Worm (Caenorhabditis elegans) whole organism, L2 larva: ENCODE data around the gene pqn-67.
A peak's percentile ranks its signal among the peaks of the same experiment; 100 is the strongest.
"Not testable (repeated sequence)": the region's sequence is repeated elsewhere in the genome, so short reads cannot be mapped to it uniquely, and the experiment has no call there.

Experiments
- C34F6.9 ChIP-seq: fragments of 150-350 bp; optimal IDR thresholded peaks from 2 replicates; lab custom pipeline; 2014; ENCODE audit warnings: missing biosample characterization, missing genetic modification characterization
- F13H6.1 ChIP-seq: sonication (generic microtip); optimal IDR thresholded peaks from 2 replicates; lab custom pipeline; 2016; ENCODE audit warnings: missing genetic modification characterization, missing compliant biosample characterization
- R02D3.7 ChIP-seq: fragments of 150-350 bp; optimal IDR thresholded peaks from 2 replicates; lab custom pipeline; 2014; ENCODE audit warnings: missing biosample characterization, missing genetic modification characterization
- Y55F3AM.14 ChIP-seq: fragments of 200-800 bp; sonication (Bioruptor generic); optimal IDR thresholded peaks from 2 replicates; lab custom pipeline; 2018; ENCODE audit warnings: mild to moderate bottlenecking, missing genetic modification characterization, missing compliant biosample characterization
- alr-1 ChIP-seq: fragments of 150-350 bp; optimal IDR thresholded peaks from 2 replicates; lab custom pipeline; 2014; ENCODE audit warnings: missing biosample characterization, missing genetic modification characterization
- ama-1 ChIP-seq: fragments of 150-350 bp; optimal IDR thresholded peaks from 2 replicates; lab custom pipeline; 2018; ENCODE audit warnings: inconsistent platforms
- blmp-1 ChIP-seq: sonication (generic microtip); optimal IDR thresholded peaks from 2 replicates; lab custom pipeline; 2017; ENCODE audit warnings: missing genetic modification characterization, mild to moderate bottlenecking, missing compliant biosample characterization, antibody characterized with exemption, moderate library complexity; ENCODE audit not compliant: insufficient read depth
- ceh-16 ChIP-seq: fragments of 150-350 bp; optimal IDR thresholded peaks from 2 replicates; lab custom pipeline; 2014; ENCODE audit warnings: missing biosample characterization, missing genetic modification characterization
- crh-2 ChIP-seq: sonication (generic microtip); optimal IDR thresholded peaks from 2 replicates; lab custom pipeline; 2017; ENCODE audit warnings: missing biosample characterization, missing genetic modification characterization
- dmd-4 ChIP-seq: sonication (generic microtip); optimal IDR thresholded peaks from 2 replicates; lab custom pipeline; 2017; ENCODE audit warnings: missing biosample characterization, missing genetic modification characterization
- egl-27 ChIP-seq: sonication (generic microtip); optimal IDR thresholded peaks from 3 replicates; lab custom pipeline; 2017; ENCODE audit warnings: missing biosample characterization, missing genetic modification reagents, missing genetic modification characterization
- elt-3 ChIP-seq: sonication (generic microtip); optimal IDR thresholded peaks from 2 replicates; lab custom pipeline; 2017; ENCODE audit warnings: missing biosample characterization, missing genetic modification characterization
- fos-1 ChIP-seq: fragments of 150-350 bp; optimal IDR thresholded peaks from 2 replicates; lab custom pipeline; 2014; ENCODE audit warnings: missing biosample characterization, missing genetic modification characterization
- gmeb-1 ChIP-seq: fragments of 150-350 bp; optimal IDR thresholded peaks from 2 replicates; lab custom pipeline; 2014; ENCODE audit warnings: missing biosample characterization, missing genetic modification characterization
- lin-11 ChIP-seq: fragments of 150-350 bp; sonication (generic microtip); optimal IDR thresholded peaks from 2 replicates; lab custom pipeline; 2014; ENCODE audit warnings: missing biosample characterization, missing genetic modification characterization, inconsistent platforms, mixed read lengths
- lin-13 ChIP-seq: fragments of 150-350 bp; optimal IDR thresholded peaks from 2 replicates; lab custom pipeline; 2014; ENCODE audit warnings: missing biosample characterization, missing genetic modification reagents, missing genetic modification characterization
- lin-39 ChIP-seq: fragments of 150-350 bp; optimal IDR thresholded peaks from 2 replicates; lab custom pipeline; 2014; ENCODE audit warnings: missing biosample characterization, missing genetic modification reagents, missing genetic modification characterization
- lsy-2 ChIP-seq, 2 experiments: fragments of 150-350 bp in 1 of 2; sonication (generic microtip) in 1 of 2; optimal IDR thresholded peaks; 2 replicates each; lab custom pipeline; 2014 to 2017; ENCODE audit warnings: missing biosample characterization in 2 of 2, missing genetic modification characterization in 2 of 2
- mab-5 ChIP-seq: fragments of 150-350 bp; optimal IDR thresholded peaks from 2 replicates; lab custom pipeline; 2014; ENCODE audit warnings: missing biosample characterization, missing genetic modification characterization
- mbf-1 ChIP-seq: sonication (generic microtip); optimal IDR thresholded peaks from 2 replicates; lab custom pipeline; 2017; ENCODE audit warnings: missing biosample characterization, missing genetic modification characterization
- mdl-1 ChIP-seq, 2 experiments: fragments of 150-350 bp in 1 of 2; sonication (generic microtip) in 1 of 2; optimal IDR thresholded peaks; 2 replicates each; lab custom pipeline; 2017; ENCODE audit warnings: missing biosample characterization in 2 of 2, missing genetic modification characterization in 2 of 2
- nhr-10 ChIP-seq: sonication (generic microtip); optimal IDR thresholded peaks from 2 replicates; lab custom pipeline; 2017; ENCODE audit warnings: missing biosample characterization, missing genetic modification characterization
- nhr-12 ChIP-seq: fragments of 150-350 bp; optimal IDR thresholded peaks from 2 replicates; lab custom pipeline; 2014; ENCODE audit warnings: missing biosample characterization, missing genetic modification characterization
- nhr-129 ChIP-seq: fragments of 150-350 bp; optimal IDR thresholded peaks from 2 replicates; lab custom pipeline; 2014; ENCODE audit warnings: missing biosample characterization, missing genetic modification characterization
- nhr-21 ChIP-seq: fragments of 150-350 bp; optimal IDR thresholded peaks from 2 replicates; lab custom pipeline; 2014; ENCODE audit warnings: missing biosample characterization, missing genetic modification characterization
- nhr-23 ChIP-seq: fragments of 150-350 bp; optimal IDR thresholded peaks from 2 replicates; lab custom pipeline; 2014; ENCODE audit warnings: missing biosample characterization, missing genetic modification reagents, missing genetic modification characterization
- nhr-237 ChIP-seq: fragments of 150-350 bp; optimal IDR thresholded peaks from 2 replicates; lab custom pipeline; 2014; ENCODE audit warnings: missing biosample characterization, missing genetic modification characterization
- nhr-25 ChIP-seq: fragments of 150-350 bp; sonication (generic microtip); optimal IDR thresholded peaks from 3 replicates; lab custom pipeline; 2014; ENCODE audit warnings: missing biosample characterization, missing genetic modification characterization
- nhr-77 ChIP-seq: fragments of 150-350 bp; optimal IDR thresholded peaks from 2 replicates; lab custom pipeline; 2014; ENCODE audit warnings: missing biosample characterization, missing genetic modification characterization
- peb-1 ChIP-seq: fragments of 150-350 bp; optimal IDR thresholded peaks from 2 replicates; lab custom pipeline; 2014; ENCODE audit warnings: missing biosample characterization, missing genetic modification characterization
- sem-4 ChIP-seq: fragments of 150-350 bp; optimal IDR thresholded peaks from 2 replicates; lab custom pipeline; 2014; ENCODE audit warnings: missing biosample characterization, missing genetic modification reagents, missing genetic modification characterization
- skn-1 ChIP-seq: sonication (generic microtip); optimal IDR thresholded peaks from 2 replicates; lab custom pipeline; 2017; ENCODE audit warnings: missing biosample characterization, missing genetic modification characterization
- sma-3 ChIP-seq: sonication (generic microtip); optimal IDR thresholded peaks from 2 replicates; lab custom pipeline; 2016; ENCODE audit warnings: missing genetic modification reagents, missing genetic modification characterization, missing compliant biosample characterization
- sma-9 ChIP-seq, 2 experiments: fragments of 150-350 bp in 1 of 2; sonication (generic microtip) in 1 of 2; optimal IDR thresholded peaks; 2 replicates each; lab custom pipeline; 2014 to 2016; ENCODE audit warnings: missing genetic modification characterization in 2 of 2, mild to moderate bottlenecking in 1 of 2, missing biosample characterization in 1 of 2, missing compliant biosample characterization in 1 of 2, missing genetic modification reagents in 1 of 2, moderate library complexity in 1 of 2
- unc-55 ChIP-seq: fragments of 150-350 bp; sonication (generic microtip); optimal IDR thresholded peaks from 3 replicates; lab custom pipeline; 2014; ENCODE audit warnings: missing biosample characterization, missing genetic modification reagents, missing genetic modification characterization
- unc-62 ChIP-seq: fragments of 150-350 bp; optimal IDR thresholded peaks from 2 replicates; lab custom pipeline; 2014; ENCODE audit warnings: missing biosample characterization, missing genetic modification reagents, missing genetic modification characterization
- ztf-1 ChIP-seq: fragments of 200-800 bp; sonication (Bioruptor generic); conservative IDR thresholded peaks from 2 replicates; pipeline ENCODE4 v1.3.6; 2022; ENCODE audit warnings: missing genetic modification characterization, missing compliant biosample characterization
- ztf-4 ChIP-seq: fragments of 150-350 bp; optimal IDR thresholded peaks from 2 replicates; lab custom pipeline; 2014; ENCODE audit warnings: missing biosample characterization, missing genetic modification characterization

The pqn-67 gene

DNA sequence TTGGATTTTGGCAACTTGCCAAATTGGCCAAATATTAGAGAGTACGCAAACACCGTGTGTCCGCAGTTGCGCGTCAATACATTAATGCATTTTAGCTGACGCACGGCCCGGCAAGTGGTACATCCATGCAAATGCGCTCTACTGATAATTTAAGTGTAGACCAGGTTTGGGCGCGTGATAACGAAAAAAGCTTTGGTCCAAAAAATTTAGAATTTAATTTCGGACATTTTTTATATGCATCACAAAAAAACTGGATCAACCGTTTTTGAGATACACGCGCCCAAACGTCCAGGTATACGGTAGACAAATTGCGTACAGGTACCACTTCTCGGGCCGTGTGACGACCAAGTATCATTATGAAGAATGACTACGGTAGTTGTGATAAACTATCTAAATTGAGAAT is 43.7 kb downstream of the pqn-67 start, which contains the start of gene R186.8:
Gene R186.8, minus strand, starts transcription at position 58 of the 403 bp plus-strand sequence.
- peak; percentile 30 for TF ChIP-seq nhr-21 (tag; lab: Kevin White, UChicago)
- TF ChIP-seq C34F6.9 (tag; lab: Kevin White, UChicago) = peak; percentile 64
- peak; percentile 91 for TF ChIP-seq sma-3
- peak; percentile 2 for TF ChIP-seq sem-4 (tag; lab: Kevin White, UChicago)
- peak; percentile 41 for TF ChIP-seq crh-2 (tag; lab: Kevin White, UChicago)
- peak; percentile 56 to 94 for TF ChIP-seq lsy-2 (tag; optimal IDR thresholded peaks at IDR 0.05; lab: Kevin White, UChicago)
- TF ChIP-seq nhr-129 (tag; lab: Kevin White, UChicago) = peak; percentile 60
- TF ChIP-seq nhr-25 = peak; percentile 27
- TF ChIP-seq fos-1 (tag; lab: Kevin White, UChicago) = peak; percentile 3
- peak; percentile 46 for TF ChIP-seq unc-55
- peak; percentile 73 for TF ChIP-seq Y55F3AM.14
- TF ChIP-seq F13H6.1 = peak; percentile 68
- TF ChIP-seq sma-9 (GFP tag; optimal IDR thresholded peaks at IDR 0.05; lab: Kevin White, UChicago) = peak; percentile 55
- not testable (repeated sequence) for TF ChIP-seq sma-9 (tag; optimal IDR thresholded peaks at IDR 0.05; lab: Kevin White, UChicago)
- TF ChIP-seq gmeb-1 (tag; lab: Kevin White, UChicago) = peak; percentile 39
- TF ChIP-seq lin-11 = peak; percentile 32

ce11 chrV:12968555-12968954 is 44.3 kb downstream of the pqn-67 start, which contains the start of gene lin-46:
Gene lin-46 (plus strand): TSS chrV:12968855.
- no peak for TF ChIP-seq fos-1 (tag; lab: Kevin White, UChicago)
- no peak for TF ChIP-seq nhr-237 (tag; lab: Kevin White, UChicago)
- no peak for TF ChIP-seq lin-39 (tag; lab: Kevin White, UChicago)
- no peak for TF ChIP-seq gmeb-1 (tag; lab: Kevin White, UChicago)
- no peak for TF ChIP-seq skn-1 (tag; lab: Kevin White, UChicago)
- TF ChIP-seq alr-1 (tag; lab: Kevin White, UChicago) = no peak
- TF ChIP-seq ztf-4 (tag; lab: Kevin White, UChicago) = no peak
- TF ChIP-seq sem-4 (tag; lab: Kevin White, UChicago) = no peak
- no peak for TF ChIP-seq nhr-77
- no peak for TF ChIP-seq lin-13 (GFP tag; lab: Kevin White, UChicago)
- no peak for TF ChIP-seq F13H6.1
- TF ChIP-seq peb-1 (tag; lab: Kevin White, UChicago) = no peak
- TF ChIP-seq ceh-16 (tag; lab: Kevin White, UChicago) = no peak
- TF ChIP-seq mab-5 (tag; lab: Kevin White, UChicago) = no peak
- TF ChIP-seq nhr-10 (tag; lab: Kevin White, UChicago) = no peak
- TF ChIP-seq egl-27 (tag; lab: Kevin White, UChicago) = no peak
- TF ChIP-seq blmp-1 (tag; lab: Kevin White, UChicago) = no peak
- TF ChIP-seq, all 48 proteins: peak for 0

ce11 chrV:12970575-12971160 is 46.4 kb downstream of the pqn-67 start, which contains the start of gene pnn-1:
Gene pnn-1 (plus strand): TSS chrV:12971110.
- TF ChIP-seq mbf-1 (tag; lab: Kevin White, UChicago) (no peak), nhr-25 (peak; percentile 61), unc-55 (peak; percentile 55), crh-2 (tag; lab: Kevin White, UChicago) (peak; percentile 4), sma-9 (GFP tag; optimal IDR thresholded peaks at IDR 0.05; lab: Kevin White, UChicago) (peak; percentile 1), sma-9 (tag; optimal IDR thresholded peaks at IDR 0.05; lab: Kevin White, UChicago) (no peak), mdl-1 (tag; optimal IDR thresholded peaks at IDR 0.05; lab: Kevin White, UChicago) (no peak), C34F6.9 (tag; lab: Kevin White, UChicago) (peak; percentile 45), lsy-2 (tag; optimal IDR thresholded peaks at IDR 0.05; lab: Kevin White, UChicago) (peak; percentile 28 to 84), skn-1 (tag; lab: Kevin White, UChicago) (no peak), lin-13 (GFP tag; lab: Kevin White, UChicago) (peak; percentile 58), lin-11 (no peak), ztf-1 (GFP tag; lab: Robert Waterston, UW) (no peak), nhr-23 (tag; lab: Kevin White, UChicago) (no peak), elt-3 (no peak), sem-4 (tag; lab: Kevin White, UChicago) (peak; percentile 26), nhr-129 (tag; lab: Kevin White, UChicago) (peak; percentile 28)

DNA sequence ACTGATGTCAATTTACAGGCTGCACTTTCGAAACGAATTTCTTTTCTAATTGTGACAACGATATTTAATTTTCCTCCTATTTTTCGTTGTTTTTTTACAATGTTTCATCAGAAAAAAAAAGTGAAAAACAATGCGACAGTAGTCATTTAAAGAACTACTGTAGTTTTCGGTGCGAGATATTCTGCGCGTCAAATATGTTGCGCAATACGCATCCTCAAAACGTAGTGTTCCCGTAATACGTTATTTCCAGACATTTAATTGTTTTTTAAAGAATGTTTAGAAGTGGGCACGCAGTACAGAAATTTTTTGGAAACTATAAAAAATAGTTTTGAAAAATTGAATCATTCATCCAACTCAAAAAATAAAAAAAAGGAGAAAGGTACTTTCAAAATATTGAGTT is 49.8 kb downstream of the pqn-67 start:
- TF ChIP-seq nhr-77 (no peak), R02D3.7 (tag; lab: Kevin White, UChicago) (no peak), dmd-4 (tag; lab: Kevin White, UChicago) (no peak), ama-1 (lab: Kevin White, UChicago) (no peak), unc-62 (GFP tag; lab: Kevin White, UChicago) (no peak), lin-39 (tag; lab: Kevin White, UChicago) (no peak), peb-1 (tag; lab: Kevin White, UChicago) (no peak), nhr-10 (tag; lab: Kevin White, UChicago) (no peak), fos-1 (tag; lab: Kevin White, UChicago) (no peak), nhr-12 (tag; lab: Kevin White, UChicago) (no peak), C34F6.9 (tag; lab: Kevin White, UChicago) (no peak), nhr-21 (tag; lab: Kevin White, UChicago) (no peak)
